Worm (Caenorhabditis elegans) whole organism, L3 larva: ENCODE measurements around the gene T19D12.6.

Source experiments
- fos-1 ChIP-seq: fragments of 150-350 bp; optimal IDR thresholded peaks from 2 replicates; lab custom pipeline; 2014; ENCODE audit warnings: missing biosample characterization, missing genetic modification characterization
- unc-62 ChIP-seq: fragments of 150-350 bp; sonication (generic microtip); optimal IDR thresholded peaks from 4 replicates; lab custom pipeline; 2014; ENCODE audit warnings: missing biosample characterization, missing genetic modification reagents, missing genetic modification characterization

- TF ChIP-seq fos-1 (tag; lab: Kevin White, UChicago), result no peak
- no peak for TF ChIP-seq unc-62
These were observed 40.0 kb upstream of the T19D12.6 start for ce11 chrII:6682918-6683317.
